Worm (Caenorhabditis elegans) whole organism, midembryonic: ENCODE data around the gene T01E8.1.

ENCODE experiments used
- T22C8.4 ChIP-seq: fragments of 200-800 bp; sonication (Bioruptor generic); IDR thresholded peaks from 2 replicates; pipeline ENCODE4 v1.3.6; 2022; ENCODE audit warnings: missing genetic modification characterization, missing compliant biosample characterization
- cog-1 ChIP-seq: sonication (generic microtip); optimal IDR thresholded peaks from 2 replicates; lab custom pipeline; 2016; ENCODE audit warnings: missing genetic modification characterization, missing compliant biosample characterization
- flt-1 ChIP-seq: fragments of 200-800 bp; sonication (Bioruptor generic); IDR thresholded peaks from 2 replicates; pipeline ENCODE4 v1.3.6; 2022; ENCODE audit warnings: missing genetic modification characterization, missing compliant biosample characterization
- klf-2 ChIP-seq: fragments of 200-800 bp; sonication (Bioruptor generic); conservative IDR thresholded peaks from 2 replicates; pipeline ENCODE4 v1.3.6; 2022; ENCODE audit warnings: missing genetic modification reagents, missing genetic modification characterization, missing compliant biosample characterization
- med-1 ChIP-seq: sonication (generic microtip); optimal IDR thresholded peaks from 2 replicates; lab custom pipeline; 2017; ENCODE audit warnings: missing genetic modification characterization, mild to moderate bottlenecking, missing compliant biosample characterization, antibody characterized with exemption, missing genetic modification reagents; ENCODE audit not compliant: insufficient read depth
- ref-1 ChIP-seq: fragments of 200-800 bp; sonication (Bioruptor generic); conservative IDR thresholded peaks from 2 replicates; pipeline ENCODE4 v1.3.6; 2022; ENCODE audit warnings: missing genetic modification reagents, missing genetic modification characterization, missing compliant biosample characterization
- tab-1 ChIP-seq: fragments of 200-800 bp; sonication (Bioruptor generic); IDR thresholded peaks from 2 replicates; pipeline ENCODE4 v1.3.6; 2022; ENCODE audit warnings: missing genetic modification characterization, missing compliant biosample characterization
- ztf-23 ChIP-seq: fragments of 200-800 bp; sonication (Bioruptor generic); IDR thresholded peaks from 2 replicates; pipeline ENCODE4 v1.3.6; 2022; ENCODE audit warnings: missing genetic modification reagents, missing genetic modification characterization, missing compliant biosample characterization
- ztf-29 ChIP-seq: fragments of 200-800 bp; sonication (Bioruptor generic); IDR thresholded peaks from 2 replicates; pipeline ENCODE4 v1.3.6; 2022; ENCODE audit warnings: missing genetic modification reagents, missing genetic modification characterization, missing compliant biosample characterization

Gene T01E8.1

DNA sequence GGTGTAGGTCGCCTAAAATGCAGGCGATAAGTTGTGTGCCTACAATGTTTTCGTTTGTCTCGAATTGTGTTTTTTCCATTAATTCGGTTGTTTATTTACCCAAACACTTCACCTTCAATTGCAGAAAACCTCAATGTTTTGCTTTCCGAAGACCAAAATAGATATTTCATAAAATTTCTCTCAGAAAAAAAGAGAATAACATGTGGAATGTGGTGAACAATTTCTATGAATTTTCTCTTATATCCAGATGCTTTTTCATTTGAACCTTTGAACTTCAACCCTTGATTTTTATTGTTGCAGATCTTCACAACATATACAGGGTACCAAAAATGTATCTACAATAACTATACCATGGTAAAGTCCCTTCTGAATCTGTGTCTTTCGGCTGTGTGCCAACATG, at the start of gene T01E8.1:
T01E8.1 (plus strand) TSS at position 301 of the 400 bp plus-strand sequence.
- TF ChIP-seq ztf-29 (GFP tag; lab: Robert Waterston, UW): no peak
- no peak for TF ChIP-seq tab-1
- no peak for TF ChIP-seq ztf-23 (GFP tag; lab: Robert Waterston, UW)
- TF ChIP-seq cog-1 (tag; lab: Kevin White, UChicago): no peak
- TF ChIP-seq flt-1 (GFP tag; lab: Robert Waterston, UW): no peak
- no peak for TF ChIP-seq klf-2
- no peak for TF ChIP-seq ref-1 (GFP tag; lab: Robert Waterston, UW)
- TF ChIP-seq med-1 (GFP tag; lab: Kevin White, UChicago): no peak
- TF ChIP-seq T22C8.4 (GFP tag; lab: Robert Waterston, UW): no peak

DNA sequence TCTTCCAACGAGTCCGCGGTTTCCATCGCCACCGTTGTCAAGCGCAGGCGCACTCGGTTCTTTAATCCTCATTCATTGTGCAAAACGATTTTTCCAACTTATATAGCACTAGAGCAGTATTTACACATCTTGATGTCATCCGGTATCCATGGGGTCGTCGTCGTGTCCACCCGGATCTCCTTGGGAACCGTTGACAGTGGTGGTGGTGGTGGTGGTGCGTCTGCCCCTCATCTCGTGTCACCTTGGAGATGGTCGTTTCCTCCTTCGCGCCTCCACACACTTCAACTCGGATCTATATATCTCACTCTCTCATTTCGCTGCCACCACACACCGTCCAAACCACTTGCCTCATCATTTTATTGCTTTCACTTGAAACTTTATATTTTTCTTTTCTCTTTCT, 43.7 kb upstream of the T01E8.1 start:
- TF ChIP-seq ztf-29 (GFP tag; lab: Robert Waterston, UW) (no peak), flt-1 (GFP tag; lab: Robert Waterston, UW) (peak; percentile 51; the same call in 1 of the 2 replicates)

DNA sequence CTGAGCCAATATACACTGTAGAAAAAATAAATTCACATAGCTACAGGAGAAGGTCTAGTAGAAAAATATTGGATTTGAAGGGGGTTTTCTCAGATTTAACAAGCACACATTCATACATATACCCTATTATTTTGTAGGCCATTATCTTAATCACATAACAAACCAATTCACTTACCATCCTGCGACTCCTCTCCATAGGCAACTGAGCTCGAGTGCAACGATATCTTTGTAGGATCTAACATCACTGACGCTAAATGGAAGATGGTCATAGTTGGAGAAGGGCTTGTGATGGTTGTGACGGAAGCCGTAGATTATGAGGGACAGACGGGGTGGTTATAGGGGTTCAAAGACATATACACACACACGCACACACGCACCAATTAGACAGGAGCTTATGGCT, 42.4 kb upstream of the T01E8.1 start:
- TF ChIP-seq med-1 (GFP tag; lab: Kevin White, UChicago) (no peak), ztf-29 (GFP tag; lab: Robert Waterston, UW) (no peak), tab-1 (no peak), T22C8.4 (GFP tag; lab: Robert Waterston, UW) (no peak), flt-1 (GFP tag; lab: Robert Waterston, UW) (no peak), ztf-23 (GFP tag; lab: Robert Waterston, UW) (no peak), ref-1 (GFP tag; lab: Robert Waterston, UW) (no peak), cog-1 (tag; lab: Kevin White, UChicago) (no peak), klf-2 (no peak)

DNA sequence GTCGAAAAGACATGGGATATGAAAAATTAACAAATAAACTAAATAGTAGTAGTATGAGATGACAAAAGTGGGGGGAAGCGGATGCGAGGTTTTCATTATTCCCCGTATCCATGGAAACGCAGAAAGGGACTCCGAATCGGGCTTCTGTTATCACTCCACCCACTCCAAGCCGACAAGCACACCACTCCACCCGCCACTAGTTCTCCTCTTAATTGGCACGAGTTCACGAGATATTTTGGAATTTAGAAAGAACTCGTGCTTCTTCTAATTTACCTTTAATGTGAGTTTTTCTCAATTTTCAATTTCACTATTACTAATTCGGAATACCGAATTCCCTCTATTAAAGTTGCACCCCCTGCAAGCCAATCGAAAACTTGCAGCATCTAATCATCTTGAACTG, 40.2 kb upstream of the T01E8.1 start:
- no peak for TF ChIP-seq med-1 (GFP tag; lab: Kevin White, UChicago)
- no peak for TF ChIP-seq ref-1 (GFP tag; lab: Robert Waterston, UW)
- TF ChIP-seq flt-1 (GFP tag; lab: Robert Waterston, UW): no peak
- no peak for TF ChIP-seq T22C8.4 (GFP tag; lab: Robert Waterston, UW)
- no peak for TF ChIP-seq ztf-23 (GFP tag; lab: Robert Waterston, UW)
- no peak for TF ChIP-seq tab-1
- no peak for TF ChIP-seq ztf-29 (GFP tag; lab: Robert Waterston, UW)
- no peak for TF ChIP-seq klf-2
- TF ChIP-seq cog-1 (tag; lab: Kevin White, UChicago): no peak

DNA sequence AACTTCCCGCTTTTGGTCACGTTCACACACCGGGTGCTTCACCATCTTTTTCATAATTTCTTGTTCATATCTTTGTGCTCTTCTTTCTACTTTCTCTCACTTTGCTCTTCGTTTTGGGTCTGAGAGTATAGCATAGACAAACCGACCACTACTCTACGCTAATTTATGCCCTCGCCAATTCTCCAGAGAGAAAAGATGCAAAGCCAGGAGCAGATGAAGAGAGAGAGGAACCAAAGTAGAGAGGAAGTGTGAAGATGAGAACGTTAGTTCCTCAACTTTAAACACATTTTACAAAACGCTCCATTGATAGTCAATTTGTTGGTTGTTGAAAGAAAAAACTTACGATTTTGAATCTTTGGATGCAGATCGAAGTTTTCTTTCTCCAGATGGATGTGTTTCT, 38.8 kb upstream of the T01E8.1 start:
- no peak for TF ChIP-seq cog-1 (tag; lab: Kevin White, UChicago)
- no peak for TF ChIP-seq med-1 (GFP tag; lab: Kevin White, UChicago)
- TF ChIP-seq klf-2: no peak
- TF ChIP-seq tab-1: no peak
- TF ChIP-seq ztf-23 (GFP tag; lab: Robert Waterston, UW): no peak
- no peak for TF ChIP-seq ref-1 (GFP tag; lab: Robert Waterston, UW)
- no peak for TF ChIP-seq ztf-29 (GFP tag; lab: Robert Waterston, UW)
- TF ChIP-seq flt-1 (GFP tag; lab: Robert Waterston, UW): no peak

DNA sequence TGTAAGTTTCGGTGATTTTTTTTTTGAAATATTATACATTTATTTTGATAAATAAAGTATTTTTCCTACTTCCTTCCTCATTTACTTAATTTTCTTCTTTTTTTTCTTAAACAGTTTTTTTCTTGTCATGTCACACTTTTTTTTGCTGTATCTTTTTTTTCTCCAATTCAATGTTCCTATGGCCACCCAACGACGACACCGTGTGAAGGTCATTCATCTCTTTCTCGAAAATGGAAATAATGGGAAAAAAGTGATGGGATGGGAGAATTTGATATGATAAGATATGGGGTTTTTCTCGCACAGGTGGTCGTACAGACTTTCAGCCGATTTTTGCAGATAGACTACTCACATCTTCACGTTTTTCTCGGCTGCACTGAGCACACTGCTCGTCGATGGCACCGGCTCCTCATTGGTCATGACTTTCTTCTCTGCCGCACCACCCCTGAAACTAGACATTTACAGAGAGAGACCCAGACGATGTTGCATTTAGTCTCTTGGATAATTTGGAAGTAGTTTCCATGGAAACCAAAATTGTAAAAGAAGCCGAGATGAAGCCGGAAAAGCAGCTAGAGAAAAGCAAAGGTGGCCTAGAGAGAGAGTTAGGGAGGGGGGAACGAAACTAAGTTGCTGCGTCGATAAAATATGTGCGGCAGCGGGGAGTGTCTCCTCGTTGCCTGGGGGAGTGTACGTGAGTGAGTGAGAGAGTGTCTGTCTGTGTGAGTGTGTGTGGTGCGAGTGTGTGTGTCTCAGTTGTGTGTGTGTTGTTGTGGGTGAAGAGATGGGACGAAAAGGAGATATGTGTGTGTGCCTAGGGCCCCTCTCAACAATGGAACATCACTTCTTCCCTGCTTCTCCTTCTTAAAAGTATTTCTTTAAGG, 37.4 kb upstream of the T01E8.1 start, which contains the start of gene daf-19:
daf-19 (minus strand) TSS at position 442 of the 878 bp plus-strand sequence.
- 0 out of 2 replicates have a peak, but pooled peaks have one; percentile 18 for TF ChIP-seq ref-1 (GFP tag; lab: Robert Waterston, UW)
- peak; percentile 70 for TF ChIP-seq cog-1 (tag; lab: Kevin White, UChicago)
- TF ChIP-seq flt-1 (GFP tag; lab: Robert Waterston, UW): peak; percentile 83
- TF ChIP-seq med-1 (GFP tag; lab: Kevin White, UChicago): no peak
- TF ChIP-seq ztf-23 (GFP tag; lab: Robert Waterston, UW): peak; percentile 84
- TF ChIP-seq klf-2: 0 out of 2 replicates have a peak, but pooled peaks have one; percentile 21
- TF ChIP-seq T22C8.4 (GFP tag; lab: Robert Waterston, UW): peak; percentile 52; the same call in 1 of the 2 replicates
- TF ChIP-seq ztf-29 (GFP tag; lab: Robert Waterston, UW): peak; percentile 87
- no peak for TF ChIP-seq tab-1

DNA sequence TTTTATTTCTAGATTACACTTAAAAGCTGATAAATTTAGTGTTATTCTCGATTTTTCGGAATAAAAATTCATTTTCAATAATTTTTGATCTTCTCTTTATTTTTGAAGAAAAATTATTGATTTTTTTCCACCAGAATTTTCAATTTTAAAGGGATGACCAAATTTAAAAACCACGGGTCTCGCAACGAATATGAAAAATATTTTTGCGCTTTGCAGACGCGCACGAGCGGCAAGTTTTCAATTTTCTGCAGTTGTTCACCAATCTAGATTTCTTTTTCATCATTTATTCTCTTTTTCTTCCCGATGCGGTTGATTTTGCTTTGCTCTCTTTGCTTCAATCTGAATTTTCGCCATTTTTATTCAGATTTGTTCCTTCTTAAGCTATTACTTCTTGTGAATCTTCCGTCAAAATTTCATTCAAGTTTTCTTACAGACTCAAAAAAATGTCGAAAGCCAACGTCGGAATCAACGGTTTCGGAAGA, 35.6 kb upstream of the T01E8.1 start, which contains the start of gene gpd-4:
gpd-4 (plus strand) TSS at position 432 of the 482 bp plus-strand sequence.
- no peak for TF ChIP-seq med-1 (GFP tag; lab: Kevin White, UChicago)
- 0 out of 2 replicates have a peak, but pooled peaks have one; percentile 17 for TF ChIP-seq T22C8.4 (GFP tag; lab: Robert Waterston, UW)

DNA sequence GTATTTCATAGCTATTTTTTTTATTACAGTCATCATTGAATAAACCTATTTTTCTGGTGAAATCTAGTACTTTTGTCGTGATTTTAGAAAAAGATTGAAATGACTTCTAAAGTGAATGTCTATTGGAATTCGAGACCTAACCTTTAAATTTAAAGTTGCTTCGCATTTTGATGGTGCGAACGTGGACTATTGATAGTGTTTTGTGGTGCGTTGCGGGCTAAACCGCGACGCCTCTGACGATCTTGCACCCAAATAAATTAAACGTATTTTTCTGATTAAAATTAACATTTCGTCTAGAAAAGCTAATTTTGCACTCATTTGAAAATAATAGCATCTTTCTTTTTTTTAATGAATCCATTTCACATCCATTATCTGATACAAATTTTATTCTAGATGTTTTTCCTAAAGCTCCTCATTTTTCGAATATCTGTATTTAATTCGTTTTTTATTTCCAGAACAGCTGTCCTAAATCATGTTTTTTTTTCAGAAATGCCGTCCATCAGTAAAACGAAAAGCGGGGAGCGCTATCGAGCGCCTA, 34.0 kb upstream of the T01E8.1 start, which contains the start of gene wbp-11:
wbp-11 (plus strand) TSS at position 488 of the 538 bp plus-strand sequence.
- no peak for TF ChIP-seq flt-1 (GFP tag; lab: Robert Waterston, UW)
- TF ChIP-seq cog-1 (tag; lab: Kevin White, UChicago): no peak
- no peak for TF ChIP-seq ref-1 (GFP tag; lab: Robert Waterston, UW)
- TF ChIP-seq med-1 (GFP tag; lab: Kevin White, UChicago): no peak
- no peak for TF ChIP-seq ztf-29 (GFP tag; lab: Robert Waterston, UW)
- no peak for TF ChIP-seq T22C8.4 (GFP tag; lab: Robert Waterston, UW)
- no peak for TF ChIP-seq klf-2
- TF ChIP-seq tab-1: no peak
- TF ChIP-seq ztf-23 (GFP tag; lab: Robert Waterston, UW): no peak

DNA sequence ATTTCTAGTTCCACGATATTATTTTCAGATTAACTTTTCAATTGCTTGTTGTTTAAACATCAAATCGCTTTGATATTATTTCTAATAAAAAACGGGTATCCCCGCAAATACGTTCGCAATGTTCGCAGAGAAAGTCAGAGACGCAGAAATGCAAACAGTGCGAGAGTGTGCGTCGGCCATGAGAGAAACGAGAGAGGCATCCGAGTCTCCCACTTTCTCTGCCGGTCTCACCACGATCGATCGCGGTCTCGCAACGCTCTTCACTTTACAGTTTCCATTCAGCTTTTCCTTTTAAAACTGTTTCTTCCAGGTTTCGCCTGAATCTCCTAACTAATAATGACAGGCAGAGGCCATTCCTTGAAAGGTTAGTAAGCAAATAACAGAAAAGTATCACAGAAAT, 32.2 kb upstream of the T01E8.1 start, which contains the start of gene F33H1.4:
F33H1.4 (plus strand) TSS at position 311 of the 400 bp plus-strand sequence.
- TF ChIP-seq T22C8.4 (GFP tag; lab: Robert Waterston, UW) (peak; percentile 37; the same call in 1 of the 2 replicates), klf-2 (no peak)
